Fruit fly (Drosophila melanogaster) whole organism, prepupa: ENCODE data around the gene Npc2e.

Experiments
- Blimp-1 ChIP-seq: fragments of 200-800 bp; sonication (Bioruptor generic); optimal IDR thresholded peaks from 3 replicates; lab custom pipeline; 2017; ENCODE audit warnings: missing biosample characterization, missing genetic modification characterization, mild to moderate bottlenecking, moderate library complexity, missing genetic modification reagents
- CG10631 ChIP-seq: fragments of 200-800 bp; sonication (Bioruptor generic); optimal IDR thresholded peaks from 2 replicates; lab custom pipeline; 2016; ENCODE audit warnings: missing biosample characterization, missing genetic modification characterization
- CG10669 ChIP-seq: fragments of 200-800 bp; sonication (Bioruptor generic); optimal IDR thresholded peaks from 3 replicates; lab custom pipeline; 2018; ENCODE audit warnings: missing biosample characterization, mild to moderate bottlenecking, missing genetic modification characterization, moderate library complexity
- CG11294 ChIP-seq: fragments of 200-800 bp; sonication (Bioruptor generic); IDR thresholded peaks from 2 replicates; pipeline ENCODE4 v1.3.6; 2022; ENCODE audit warnings: missing biosample characterization, missing genetic modification characterization
- CG15336 ChIP-seq: fragments of 200-800 bp; sonication (Bioruptor generic); IDR thresholded peaks from 2 replicates; pipeline ENCODE4 v1.3.6; 2022; ENCODE audit warnings: missing biosample characterization, missing genetic modification characterization
- CG1621 ChIP-seq: fragments of 200-800 bp; sonication (Bioruptor generic); optimal IDR thresholded peaks from 3 replicates; lab custom pipeline; 2018; ENCODE audit warnings: missing biosample characterization, mild to moderate bottlenecking, missing genetic modification characterization
- CG16779 ChIP-seq: fragments of 200-800 bp; sonication (Bioruptor generic); optimal IDR thresholded peaks from 3 replicates; lab custom pipeline; 2017; ENCODE audit warnings: missing biosample characterization, mild to moderate bottlenecking, missing genetic modification characterization
- CG3032 ChIP-seq: fragments of 200-800 bp; optimal IDR thresholded peaks from 2 replicates; lab custom pipeline; 2019; ENCODE audit warnings: missing biosample characterization, mild to moderate bottlenecking, missing genetic modification characterization, moderate library complexity
- CG31627 ChIP-seq: fragments of 200-800 bp; sonication (Bioruptor generic); optimal IDR thresholded peaks from 3 replicates; lab custom pipeline; 2016; ENCODE audit warnings: missing biosample characterization, missing genetic modification characterization
- CG32006 ChIP-seq: fragments of 200-800 bp; sonication (Bioruptor generic); optimal IDR thresholded peaks from 3 replicates; lab custom pipeline; 2017; ENCODE audit warnings: missing biosample characterization, mild to moderate bottlenecking, missing genetic modification characterization
- CG6163 ChIP-seq: fragments of 200-800 bp; sonication (Bioruptor generic); IDR thresholded peaks from 3 replicates; pipeline ENCODE4 v1.3.6; 2022; ENCODE audit warnings: missing biosample characterization, missing genetic modification characterization
- CG6792 ChIP-seq: fragments of 200-800 bp; sonication (Bioruptor generic); optimal IDR thresholded peaks from 3 replicates; lab custom pipeline; 2016; ENCODE audit warnings: missing biosample characterization, missing genetic modification characterization
- CG6854 ChIP-seq: fragments of 200-800 bp; sonication (Bioruptor generic); optimal IDR thresholded peaks from 2 replicates; lab custom pipeline; 2017; ENCODE audit warnings: missing biosample characterization, mild to moderate bottlenecking, missing genetic modification characterization
- CG7368 ChIP-seq: fragments of 200-800 bp; sonication (Bioruptor generic); optimal IDR thresholded peaks from 3 replicates; lab custom pipeline; 2016; ENCODE audit warnings: missing biosample characterization, missing genetic modification characterization
- CG8119 ChIP-seq: fragments of 200-800 bp; sonication (Bioruptor generic); IDR thresholded peaks from 3 replicates; pipeline ENCODE4 v1.3.6; 2022; ENCODE audit warnings: missing biosample characterization, missing genetic modification characterization
- CG8319 ChIP-seq: fragments of 200-800 bp; sonication (Bioruptor generic); optimal IDR thresholded peaks from 3 replicates; lab custom pipeline; 2016; ENCODE audit warnings: missing biosample characterization, missing genetic modification characterization
- CG8632 ChIP-seq: fragments of 200-800 bp; sonication (Bioruptor generic); optimal IDR thresholded peaks from 3 replicates; lab custom pipeline; 2016; ENCODE audit warnings: missing biosample characterization, missing genetic modification characterization
- CG9139 ChIP-seq: fragments of 200-800 bp; sonication (Bioruptor generic); optimal IDR thresholded peaks from 3 replicates; lab custom pipeline; 2017; ENCODE audit warnings: missing biosample characterization, mild to moderate bottlenecking, missing genetic modification characterization
- Eip75B ChIP-seq: fragments of 200-800 bp; sonication (Bioruptor generic); optimal IDR thresholded peaks from 3 replicates; lab custom pipeline; 2016; ENCODE audit warnings: missing biosample characterization, missing genetic modification characterization
- Eip78C ChIP-seq: fragments of 200-800 bp; sonication (Bioruptor generic); peaks from one replicate; lab custom pipeline; 2016; ENCODE audit warnings: missing biosample characterization, missing genetic modification characterization
- Eip93F ChIP-seq: fragments of 200-800 bp; sonication (Bioruptor generic); optimal IDR thresholded peaks from 2 replicates; lab custom pipeline; 2016; ENCODE audit warnings: missing biosample characterization, mild to moderate bottlenecking, missing genetic modification characterization
- Hr38 ChIP-seq: sonication (Bioruptor generic); optimal IDR thresholded peaks from 2 replicates; lab custom pipeline; 2016; ENCODE audit warnings: missing biosample characterization, missing genetic modification characterization
- Hr4 ChIP-seq: fragments of 200-800 bp; sonication (Bioruptor generic); optimal IDR thresholded peaks from 3 replicates; lab custom pipeline; 2016; ENCODE audit warnings: missing biosample characterization, missing genetic modification characterization
- Met ChIP-seq: fragments of 200-800 bp; sonication (Bioruptor generic); optimal IDR thresholded peaks from 3 replicates; lab custom pipeline; 2016; ENCODE audit warnings: missing biosample characterization, missing genetic modification characterization
- OdsH ChIP-seq: fragments of 200-800 bp; sonication (Bioruptor generic); optimal IDR thresholded peaks from 3 replicates; lab custom pipeline; 2016; ENCODE audit warnings: missing biosample characterization, missing genetic modification characterization
- Sox102F ChIP-seq: fragments of 200-800 bp; sonication (Bioruptor generic); optimal IDR thresholded peaks from 2 replicates; lab custom pipeline; 2016; ENCODE audit warnings: missing biosample characterization, mild to moderate bottlenecking, missing genetic modification characterization
- Sox14 ChIP-seq: fragments of 200-800 bp; sonication (Bioruptor generic); optimal IDR thresholded peaks from 3 replicates; lab custom pipeline; 2016; ENCODE audit warnings: missing biosample characterization, missing genetic modification characterization
- Sox15 ChIP-seq: fragments of 200-800 bp; sonication (Bioruptor generic); optimal IDR thresholded peaks from 3 replicates; lab custom pipeline; 2016; ENCODE audit warnings: missing biosample characterization, missing genetic modification characterization
- achi ChIP-seq: fragments of 200-800 bp; sonication (Bioruptor generic); optimal IDR thresholded peaks from 3 replicates; lab custom pipeline; 2016; ENCODE audit warnings: missing biosample characterization, missing genetic modification characterization
- acj6 ChIP-seq: fragments of 200-800 bp; sonication (Bioruptor generic); optimal IDR thresholded peaks from 3 replicates; lab custom pipeline; 2016; ENCODE audit warnings: missing biosample characterization, missing genetic modification characterization
- cyc ChIP-seq: fragments of 200-800 bp; sonication (Bioruptor generic); optimal IDR thresholded peaks from 3 replicates; lab custom pipeline; 2016; ENCODE audit warnings: missing biosample characterization, missing genetic modification characterization
- dac ChIP-seq: fragments of 200-800 bp; sonication (Bioruptor generic); optimal IDR thresholded peaks from 2 replicates; lab custom pipeline; 2017; ENCODE audit warnings: missing biosample characterization, mild to moderate bottlenecking, missing genetic modification characterization
- dsx ChIP-seq: fragments of 200-800 bp; optimal IDR thresholded peaks from 3 replicates; lab custom pipeline; 2019; ENCODE audit warnings: missing biosample characterization, mild to moderate bottlenecking, missing genetic modification characterization, moderate library complexity; ENCODE audit not compliant: poor library complexity, severe bottlenecking
- fkh ChIP-seq: fragments of 200-800 bp; sonication (Bioruptor generic); optimal IDR thresholded peaks from 3 replicates; lab custom pipeline; 2017; ENCODE audit warnings: missing biosample characterization, mild to moderate bottlenecking, missing genetic modification characterization, moderate library complexity
- net ChIP-seq: fragments of 200-800 bp; sonication (Bioruptor generic); optimal IDR thresholded peaks from 3 replicates; lab custom pipeline; 2016; ENCODE audit warnings: missing biosample characterization, missing genetic modification characterization
- pdm3 ChIP-seq: fragments of 200-800 bp; sonication (Bioruptor generic); optimal IDR thresholded peaks from 3 replicates; lab custom pipeline; 2016; ENCODE audit warnings: missing biosample characterization, missing genetic modification characterization
- ss ChIP-seq, 2 experiments: fragments of 200-800 bp; sonication (Bioruptor generic); optimal IDR thresholded peaks; 2 replicates in 1 of 2; 3 replicates in 1 of 2; lab custom pipeline; 2017 to 2018; ENCODE audit warnings: mild to moderate bottlenecking in 2 of 2, missing biosample characterization in 2 of 2, missing genetic modification characterization in 2 of 2, moderate library complexity in 1 of 2
- svp ChIP-seq: fragments of 200-800 bp; sonication (Bioruptor generic); peaks from one replicate; lab custom pipeline; 2016; ENCODE audit warnings: missing biosample characterization, missing genetic modification characterization
- topi ChIP-seq: fragments of 200-800 bp; sonication (Bioruptor generic); optimal IDR thresholded peaks from 3 replicates; lab custom pipeline; 2016; ENCODE audit warnings: missing biosample characterization, missing genetic modification characterization

Npc2e gene

DNA sequence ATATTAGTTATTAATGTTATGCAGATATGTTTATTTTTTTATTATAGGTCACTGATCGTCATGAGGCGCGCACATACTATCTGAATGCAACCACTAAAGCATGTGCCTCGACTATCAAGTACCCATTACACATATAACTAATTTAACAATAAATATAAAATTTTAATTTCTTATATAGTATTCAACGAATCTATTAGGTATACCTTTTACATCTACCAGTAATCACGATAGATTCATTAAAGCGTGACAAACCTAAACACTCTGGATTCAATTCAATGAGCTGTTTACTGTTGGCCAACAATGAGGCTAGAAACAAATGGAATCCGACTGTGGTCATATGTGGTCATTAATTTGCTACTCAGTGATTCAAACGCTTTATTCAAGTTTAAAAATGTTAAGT, 14.5 kb downstream of the Npc2e start, which contains the start of gene CG33784:
CG33784 (plus strand) TSS at position 301 of the 400 bp plus-strand sequence.
- TF ChIP-seq Hr4 (GFP tag; lab: Kevin White, UChicago) (no peak), CG9139 (no peak), topi (no peak), CG3032 (tag; lab: Kevin White, UChicago) (no peak), CG31627 (no peak), Blimp-1 (GFP tag; lab: Kevin White, UChicago) (no peak), CG1621 (tag; lab: Kevin White, UChicago) (no peak), acj6 (GFP tag; lab: Kevin White, UChicago) (no peak), CG16779 (tag; lab: Kevin White, UChicago) (no peak), dsx (GFP tag; lab: Kevin White, UChicago) (no peak)

DNA sequence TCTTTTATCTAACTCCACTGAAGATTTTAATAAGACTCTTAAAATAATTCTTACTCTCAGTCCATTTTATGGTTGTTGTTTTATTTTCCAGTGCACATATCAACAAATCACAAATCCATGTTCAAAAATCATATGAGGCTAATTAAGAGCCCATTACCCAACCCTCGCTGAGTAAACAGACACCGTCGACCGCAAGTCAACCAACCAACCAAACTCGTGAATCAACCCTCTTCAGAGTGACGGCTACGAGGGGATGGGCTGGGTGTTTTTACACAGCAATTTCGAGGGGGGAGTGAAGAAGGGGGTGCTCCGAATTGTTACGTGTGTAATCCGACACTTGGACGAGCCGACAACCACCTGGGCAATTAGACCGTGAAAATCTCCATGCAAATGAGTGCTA, 15.6 kb downstream of the Npc2e start:
- no peak for TF ChIP-seq CG11294 (GFP tag; lab: Robert Waterston, UW)
- TF ChIP-seq svp (GFP tag; lab: Kevin White, UChicago): peak; percentile 28
- no peak for TF ChIP-seq CG8119 (GFP tag; lab: Robert Waterston, UW)
- TF ChIP-seq Hr38 (GFP tag; lab: Kevin White, UChicago): no peak
- no peak for TF ChIP-seq dsx (GFP tag; lab: Kevin White, UChicago)

DNA sequence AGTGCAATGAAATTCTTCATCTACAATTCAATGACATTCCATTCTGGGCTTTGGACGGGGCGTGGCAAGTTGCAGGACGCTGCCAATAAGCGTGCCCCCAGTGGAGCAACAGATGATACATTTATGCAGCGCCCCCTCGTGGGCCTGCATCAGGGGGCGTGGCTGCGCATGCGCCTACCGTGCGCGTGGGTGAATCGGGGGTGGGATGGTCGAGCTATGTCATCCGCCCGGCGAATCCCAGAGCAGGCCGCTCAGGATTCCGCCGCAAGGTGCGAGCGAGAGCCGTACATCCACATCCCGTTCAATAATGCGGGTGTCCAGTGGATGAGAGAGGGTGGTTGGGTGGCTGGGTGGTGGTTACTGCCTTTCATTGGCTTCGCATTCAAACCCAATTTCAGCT, 17.1 kb downstream of the Npc2e start:
- TF ChIP-seq OdsH (GFP tag; lab: Kevin White, UChicago) (no peak), Sox14 (GFP tag; lab: Kevin White, UChicago) (no peak), Blimp-1 (GFP tag; lab: Kevin White, UChicago) (no peak), fkh (GFP tag; lab: Kevin White, UChicago) (no peak), CG8319 (GFP tag; lab: Kevin White, UChicago) (no peak)

DNA sequence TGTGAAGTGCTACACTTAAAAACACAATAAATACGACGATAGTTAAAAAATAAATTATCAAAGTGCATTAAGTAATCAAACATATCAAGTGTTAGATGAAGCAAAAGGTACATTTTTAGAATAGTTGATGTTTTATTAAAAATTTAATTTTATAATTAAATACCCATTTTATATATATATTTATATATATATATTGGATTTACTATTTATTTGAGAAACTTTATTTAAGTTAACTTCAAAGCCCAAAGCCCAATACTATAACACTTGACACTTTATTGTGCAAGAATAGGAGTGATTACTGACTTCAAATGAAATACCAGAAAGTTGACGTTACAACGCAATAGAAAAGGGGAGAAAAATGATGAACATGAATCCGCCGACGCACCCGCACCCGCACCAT, 17.7 kb downstream of the Npc2e start, which contains the start of gene nerfin-2:
nerfin-2 (plus strand) TSS at position 301 of the 400 bp plus-strand sequence.
- TF ChIP-seq CG8119 (GFP tag; lab: Robert Waterston, UW) (no peak), CG6163 (no peak), Sox15 (no peak), Eip78C (no peak), CG10631 (GFP tag; lab: Kevin White, UChicago) (no peak), dac (GFP tag; lab: Kevin White, UChicago) (no peak), net (no peak), Eip93F (GFP tag; lab: Kevin White, UChicago) (no peak), svp (GFP tag; lab: Kevin White, UChicago) (no peak), CG10669 (GFP tag; lab: Kevin White, UChicago) (no peak), CG7368 (GFP tag; lab: Kevin White, UChicago) (no peak), pdm3 (GFP tag; lab: Kevin White, UChicago) (no peak), CG6854 (no peak), cyc (no peak), ss (GFP tag; optimal IDR thresholded peaks at IDR 0.05; lab: Kevin White, UChicago) (no peak), CG32006 (no peak)

DNA sequence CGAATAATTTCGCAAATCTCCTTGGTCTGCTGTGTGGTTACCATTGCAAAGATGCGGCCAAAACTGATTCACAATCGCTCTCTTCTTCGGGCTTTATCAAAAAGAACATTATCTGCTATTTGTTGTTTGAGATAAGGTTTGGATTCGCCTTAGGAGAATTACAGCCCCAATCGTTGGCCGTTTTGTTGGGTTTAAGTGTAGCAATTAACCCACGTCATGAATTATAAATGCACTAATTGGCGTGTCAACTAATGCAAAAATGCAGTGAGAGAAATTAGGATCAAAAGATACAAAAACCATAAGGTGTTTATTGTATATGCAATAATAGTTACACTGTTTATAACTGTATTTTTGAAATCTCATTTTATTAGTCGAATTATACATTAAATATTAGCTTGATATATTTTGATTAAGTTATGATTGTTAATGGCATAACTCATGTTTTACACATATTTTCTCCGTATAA, 22.2 kb downstream of the Npc2e start, which contains the start of gene Alp13:
Alp13 (minus strand) TSS at position 51 of the 466 bp plus-strand sequence.
- no peak for TF ChIP-seq Met (GFP tag; lab: Kevin White, UChicago)
- no peak for TF ChIP-seq CG6792
- no peak for TF ChIP-seq Eip75B (GFP tag; lab: Kevin White, UChicago)
- no peak for TF ChIP-seq svp (GFP tag; lab: Kevin White, UChicago)
- TF ChIP-seq Eip78C: no peak
- TF ChIP-seq Sox15: no peak
- no peak for TF ChIP-seq CG8632 (GFP tag; lab: Kevin White, UChicago)
- no peak for TF ChIP-seq CG15336 (GFP tag; lab: Robert Waterston, UW)
- TF ChIP-seq Sox102F (GFP tag; lab: Kevin White, UChicago): no peak
- no peak for TF ChIP-seq CG9139
- no peak for TF ChIP-seq Hr4 (GFP tag; lab: Kevin White, UChicago)
- TF ChIP-seq achi (GFP tag; lab: Kevin White, UChicago): no peak
- no peak for TF ChIP-seq topi
- TF ChIP-seq CG6854: no peak
- TF ChIP-seq CG3032 (tag; lab: Kevin White, UChicago): no peak
